Worm (Caenorhabditis elegans): ENCODE results near the gene rhr-2.

- no peak for TF ChIP-seq nhr-237 (tag; optimal IDR thresholded peaks at IDR 0.05)
- TF ChIP-seq pha-4 (tag; optimal IDR thresholded peaks at IDR 0.05), result no peak
- TF ChIP-seq mep-1 (tag; optimal IDR thresholded peaks at IDR 0.05), result no peak
- no peak for TF ChIP-seq elt-3 (tag; optimal IDR thresholded peaks at IDR 0.05)
- TF ChIP-seq bed-3 (GFP tag; optimal IDR thresholded peaks at IDR 0.05), result no peak
- TF ChIP-seq nhr-12 (tag; optimal IDR thresholded peaks at IDR 0.05), result no peak
- no peak for TF ChIP-seq mls-2 (tag; optimal IDR thresholded peaks at IDR 0.05)
- TF ChIP-seq elt-1 (tag; optimal IDR thresholded peaks at IDR 0.05; ENCODE audit: borderline replicate concordance, insufficient read depth), result no peak
- no peak for TF ChIP-seq lin-13 (tag; optimal IDR thresholded peaks at IDR 0.05)
Observed at ce11 chrV:11732049-11732448, 2.1 kb upstream of the rhr-2 start.
